Worm (Caenorhabditis elegans) whole organism, L4 larva: Measurements from ENCODE around the gene slr-2.
A peak's percentile ranks its signal among the peaks of the same experiment; 100 is the strongest.

Experiments
- D1046.2 ChIP-seq: fragments of 200-800 bp; sonication (Bioruptor generic); IDR thresholded peaks from 2 replicates; pipeline ENCODE4 v1.3.6; 2022; ENCODE audit warnings: missing genetic modification characterization, missing compliant biosample characterization
- R02D3.7 ChIP-seq: fragments of 150-350 bp; sonication (generic microtip); optimal IDR thresholded peaks from 3 replicates; lab custom pipeline; 2014; ENCODE audit warnings: missing biosample characterization, missing genetic modification characterization
- T26A8.4 ChIP-seq: fragments of 200-800 bp; sonication (Bioruptor generic); IDR thresholded peaks from 2 replicates; pipeline ENCODE4 v1.3.6; 2022; ENCODE audit warnings: missing genetic modification characterization, missing compliant biosample characterization
- Y48G9A.11 ChIP-seq: fragments of 200-800 bp; sonication (Bioruptor generic); IDR thresholded peaks from 2 replicates; pipeline ENCODE4 v1.3.6; 2022; ENCODE audit warnings: missing genetic modification reagents, missing genetic modification characterization, missing compliant biosample characterization
- Y75B8A.6 ChIP-seq: fragments of 200-800 bp; sonication (Bioruptor generic); IDR thresholded peaks from 2 replicates; pipeline ENCODE4 v1.3.6; 2022; ENCODE audit warnings: missing genetic modification reagents, missing genetic modification characterization, missing compliant biosample characterization
- ZK337.2 ChIP-seq: fragments of 200-800 bp; sonication (Bioruptor generic); IDR thresholded peaks from 2 replicates; pipeline ENCODE4 v1.3.6; 2022; ENCODE audit warnings: missing genetic modification reagents, missing genetic modification characterization, missing compliant biosample characterization
- aha-1 ChIP-seq: fragments of 150-350 bp; peaks from one replicate; lab custom pipeline; 2014; ENCODE audit warnings: missing biosample characterization, missing genetic modification characterization
- aly-2 ChIP-seq: sonication (generic microtip); optimal IDR thresholded peaks from 2 replicates; lab custom pipeline; 2018; ENCODE audit warnings: missing biosample characterization, missing genetic modification characterization
- ama-1 ChIP-seq: fragments of 150-350 bp; optimal IDR thresholded peaks from 2 replicates; lab custom pipeline; 2014; ENCODE audit warnings: inconsistent platforms, mixed read lengths
- attf-4 ChIP-seq: sonication (generic microtip); optimal IDR thresholded peaks from 3 replicates; lab custom pipeline; 2017; ENCODE audit warnings: missing biosample characterization, missing genetic modification characterization
- ceh-20 ChIP-seq: fragments of 200-800 bp; sonication (Bioruptor generic); IDR thresholded peaks from 2 replicates; pipeline ENCODE4 v1.3.6; 2022; ENCODE audit warnings: missing genetic modification reagents, missing genetic modification characterization, missing compliant biosample characterization
- ceh-32 ChIP-seq: sonication (generic microtip); optimal IDR thresholded peaks from 2 replicates; lab custom pipeline; 2016; ENCODE audit warnings: mild to moderate bottlenecking, missing genetic modification characterization, missing compliant biosample characterization; ENCODE audit not compliant: poor library complexity
- ceh-44 ChIP-seq: fragments of 200-800 bp; sonication (Bioruptor generic); IDR thresholded peaks from 2 replicates; pipeline ENCODE4 v1.3.6; 2022; ENCODE audit warnings: missing genetic modification reagents, missing genetic modification characterization, missing compliant biosample characterization
- ceh-82 ChIP-seq: sonication (generic microtip); optimal IDR thresholded peaks from 2 replicates; lab custom pipeline; 2017; ENCODE audit warnings: missing biosample characterization, missing genetic modification characterization
- ces-1 ChIP-seq: fragments of 150-350 bp; sonication (generic microtip); optimal IDR thresholded peaks from 4 replicates; lab custom pipeline; 2014; ENCODE audit warnings: missing biosample characterization, missing genetic modification reagents, missing genetic modification characterization
- cey-2 ChIP-seq: sonication (generic microtip); optimal IDR thresholded peaks from 3 replicates; lab custom pipeline; 2017; ENCODE audit warnings: missing genetic modification characterization, mild to moderate bottlenecking, missing compliant biosample characterization, antibody characterized with exemption, borderline replicate concordance; ENCODE audit not compliant: insufficient read depth
- ctbp-1 ChIP-seq: fragments of 200-800 bp; sonication (Bioruptor generic); IDR thresholded peaks from 2 replicates; pipeline ENCODE4 v1.3.6; 2022; ENCODE audit warnings: missing genetic modification reagents, missing genetic modification characterization, missing compliant biosample characterization
- daf-16 ChIP-seq, 3 experiments: sonication (generic microtip); optimal IDR thresholded peaks; 2 replicates each; lab custom pipeline; 2016 to 2017; ENCODE audit warnings: missing genetic modification characterization in 3 of 3, missing genetic modification reagents in 3 of 3, mild to moderate bottlenecking in 2 of 3, missing compliant biosample characterization in 2 of 3, missing biosample characterization in 1 of 3, moderate library complexity in 1 of 3
- daf-19 ChIP-seq: fragments of 200-800 bp; sonication (Bioruptor generic); conservative IDR thresholded peaks from 2 replicates; pipeline ENCODE4 v1.3.6; 2022; ENCODE audit warnings: missing genetic modification characterization, missing compliant biosample characterization
- daf-8 ChIP-seq: fragments of 200-800 bp; sonication (Bioruptor generic); IDR thresholded peaks from 2 replicates; pipeline ENCODE4 v1.3.6; 2022; ENCODE audit warnings: missing genetic modification characterization, missing compliant biosample characterization
- dmd-9 ChIP-seq: fragments of 200-800 bp; sonication (Bioruptor generic); IDR thresholded peaks from 2 replicates; pipeline ENCODE4 v1.3.6; 2022; ENCODE audit warnings: missing genetic modification reagents, missing genetic modification characterization, missing compliant biosample characterization
- hlh-30 ChIP-seq: sonication (generic microtip); optimal IDR thresholded peaks from 2 replicates; lab custom pipeline; 2017; ENCODE audit warnings: antibody characterized with exemption, mild to moderate bottlenecking, missing genetic modification characterization, missing compliant biosample characterization; ENCODE audit not compliant: insufficient read depth
- lin-15B ChIP-seq: fragments of 150-350 bp; sonication (generic microtip); optimal IDR thresholded peaks from 3 replicates; lab custom pipeline; 2014; ENCODE audit warnings: missing biosample characterization, missing genetic modification characterization
- madf-5 ChIP-seq, 2 experiments: fragments of 200-800 bp; sonication (Bioruptor generic); IDR thresholded peaks; 2 replicates each; pipeline ENCODE4 v1.3.6; 2022; ENCODE audit warnings: missing compliant biosample characterization in 2 of 2, missing genetic modification characterization in 2 of 2
- madf-9 ChIP-seq: fragments of 200-800 bp; sonication (Bioruptor generic); conservative IDR thresholded peaks from 2 replicates; pipeline ENCODE4 v1.3.6; 2022; ENCODE audit warnings: missing genetic modification reagents, missing genetic modification characterization, missing compliant biosample characterization
- mes-2 ChIP-seq: sonication (generic microtip); optimal IDR thresholded peaks from 2 replicates; lab custom pipeline; 2016; ENCODE audit warnings: missing genotype, mild to moderate bottlenecking, missing genetic modification characterization, missing compliant biosample characterization; ENCODE audit not compliant: poor library complexity, severe bottlenecking
- mxl-2 ChIP-seq: fragments of 200-800 bp; sonication (Bioruptor generic); conservative IDR thresholded peaks from 2 replicates; pipeline ENCODE4 v1.3.6; 2022; ENCODE audit warnings: missing genetic modification reagents, missing genetic modification characterization, missing compliant biosample characterization
- nhr-41 ChIP-seq: fragments of 200-800 bp; sonication (Bioruptor generic); IDR thresholded peaks from 2 replicates; pipeline ENCODE4 v1.3.6; 2022; ENCODE audit warnings: missing genetic modification reagents, missing genetic modification characterization, missing compliant biosample characterization
- nhr-42 ChIP-seq: fragments of 200-800 bp; sonication (Bioruptor generic); IDR thresholded peaks from 2 replicates; pipeline ENCODE4 v1.3.6; 2022; ENCODE audit warnings: missing genetic modification characterization, missing compliant biosample characterization
- nhr-6 ChIP-seq: fragments of 150-350 bp; optimal IDR thresholded peaks from 2 replicates; lab custom pipeline; 2014; ENCODE audit warnings: missing biosample characterization, missing genetic modification characterization
- php-3 ChIP-seq: fragments of 200-800 bp; sonication (Bioruptor generic); IDR thresholded peaks from 2 replicates; pipeline ENCODE4 v1.3.6; 2022; ENCODE audit warnings: missing genetic modification reagents, missing genetic modification characterization, missing compliant biosample characterization
- rbr-2 ChIP-seq: sonication (generic microtip); optimal IDR thresholded peaks from 2 replicates; lab custom pipeline; 2016; ENCODE audit warnings: missing genotype, missing genetic modification characterization, missing compliant biosample characterization
- saeg-2 ChIP-seq: fragments of 200-800 bp; sonication (Bioruptor generic); IDR thresholded peaks from 2 replicates; pipeline ENCODE4 v1.3.6; 2022; ENCODE audit warnings: missing genetic modification reagents, missing genetic modification characterization, missing compliant biosample characterization
- sdz-12 ChIP-seq: fragments of 200-800 bp; sonication (Bioruptor generic); optimal IDR thresholded peaks from 2 replicates; lab custom pipeline; 2018; ENCODE audit warnings: mild to moderate bottlenecking, missing genetic modification characterization, missing compliant biosample characterization
- skn-1 ChIP-seq: fragments of 150-350 bp; optimal IDR thresholded peaks from 2 replicates; lab custom pipeline; 2014; ENCODE audit warnings: missing biosample characterization, missing genetic modification characterization
- spr-3 ChIP-seq: fragments of 200-800 bp; sonication (Bioruptor generic); optimal IDR thresholded peaks from 2 replicates; lab custom pipeline; 2018; ENCODE audit warnings: mild to moderate bottlenecking, missing genetic modification characterization, missing compliant biosample characterization
- tra-1 ChIP-seq: fragments of 200-800 bp; sonication (Bioruptor generic); IDR thresholded peaks from 2 replicates; pipeline ENCODE4 v1.3.6; 2022; ENCODE audit warnings: missing genetic modification reagents, missing genetic modification characterization, missing compliant biosample characterization
- unc-62 ChIP-seq, 3 experiments: fragments of 150-350 bp in 1 of 3; sonication (generic microtip); optimal IDR thresholded peaks in 2 of 3; peaks in 1 of 3; 1 replicate in 1 of 3; 2 replicates in 2 of 3; lab custom pipeline; 2014 to 2017; ENCODE audit warnings: missing biosample characterization in 3 of 3, missing genetic modification characterization in 3 of 3, missing genetic modification reagents in 3 of 3, missing genotype in 1 of 3

Gene slr-2

ce11 chrV:18134378-18134777 lies 47.5 kb downstream of the slr-2 start, which contains the start of gene Y37H2A.7:
Y37H2A.7 (minus strand) TSS chrV:18134478.
- TF ChIP-seq aha-1 (peak; percentile 50), ceh-20 (GFP tag; lab: Robert Waterston, UW) (no peak)

DNA sequence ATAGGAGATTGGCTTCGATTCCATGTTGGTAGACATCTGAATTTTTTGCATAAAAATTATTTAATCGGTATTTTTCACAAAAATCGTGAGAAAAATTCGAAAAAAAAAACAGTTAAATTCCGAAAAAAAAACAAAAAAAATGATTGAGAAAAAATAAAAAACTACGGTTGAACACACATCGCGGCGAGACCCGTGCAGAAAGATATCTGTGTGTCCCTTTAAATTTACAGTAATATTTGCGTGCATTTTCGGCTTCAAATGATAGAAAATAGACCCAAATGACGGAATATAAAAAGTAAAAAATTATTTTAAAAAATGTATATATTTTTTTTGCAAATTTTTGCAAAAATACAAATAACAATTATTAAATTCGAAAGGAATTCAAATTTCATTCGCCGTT lies 50.8 kb downstream of the slr-2 start:
- no peak for TF ChIP-seq saeg-2 (GFP tag; lab: Robert Waterston, UW)
- no peak for TF ChIP-seq unc-62 (GFP tag; optimal IDR thresholded peaks at IDR 0.05 in 1 of 2; lab: Kevin White, UChicago)
- TF ChIP-seq unc-62 (tag; optimal IDR thresholded peaks at IDR 0.05; lab: Kevin White, UChicago) = no peak
- TF ChIP-seq T26A8.4 = no peak
- no peak for TF ChIP-seq spr-3 (GFP tag; lab: Kevin White, UChicago)
- TF ChIP-seq mes-2 = no peak
- TF ChIP-seq daf-19 (GFP tag; lab: Robert Waterston, UW) = no peak
- no peak for TF ChIP-seq tra-1 (GFP tag; lab: Robert Waterston, UW)
- TF ChIP-seq nhr-6 = no peak
- TF ChIP-seq php-3 (GFP tag; lab: Robert Waterston, UW) = no peak
- TF ChIP-seq, all 104 proteins: peak for 0

- TF ChIP-seq ZK337.2 (no peak), ces-1 (GFP tag; lab: Kevin White, UChicago) (no peak), daf-8 (no peak), madf-5 (GFP tag; IDR thresholded peaks at IDR 0.05; lab: Robert Waterston, UW) (no peak), cey-2 (tag; lab: Kevin White, UChicago) (no peak), sdz-12 (GFP tag; lab: Kevin White, UChicago) (no peak), nhr-42 (no peak), ceh-82 (tag; lab: Kevin White, UChicago) (no peak), hlh-30 (tag; lab: Kevin White, UChicago) (no peak), madf-9 (GFP tag; lab: Robert Waterston, UW) (no peak), skn-1 (tag; lab: Kevin White, UChicago) (no peak), nhr-41 (GFP tag; lab: Robert Waterston, UW) (no peak), ceh-32 (no peak), daf-16 (GFP tag; optimal IDR thresholded peaks at IDR 0.05; lab: Kevin White, UChicago) (no peak), daf-16 (tag; optimal IDR thresholded peaks at IDR 0.05; lab: Kevin White, UChicago) (no peak)
These were observed 51.8 kb downstream of the slr-2 start, which contains the start of gene Y37H2A.10 for ce11 chrV:18138695-18139094. Y37H2A.10 (plus strand) TSS chrV:18138995.

DNA sequence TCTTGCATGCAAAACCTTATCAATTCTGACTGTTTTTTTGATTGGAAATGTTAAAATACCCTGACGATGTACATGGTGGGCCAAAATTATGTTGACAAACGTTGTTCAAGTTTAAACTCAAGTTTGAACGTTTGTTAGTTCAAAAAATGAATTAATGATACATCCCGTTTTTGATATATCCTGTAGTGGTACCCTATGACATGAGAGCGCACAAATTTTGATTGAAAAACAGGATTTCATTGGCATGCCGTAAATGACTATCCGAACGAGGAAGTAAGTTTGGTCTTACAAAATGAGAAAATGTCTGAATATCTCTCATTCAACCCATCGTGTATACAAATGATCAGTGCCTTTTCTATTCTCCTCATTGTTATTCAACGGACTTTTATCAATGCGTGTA lies 54.2 kb downstream of the slr-2 start, which contains the start of gene Y37H2A.11:
Gene Y37H2A.11 (plus strand): TSS at position 301 of the 400 bp plus-strand sequence.
- no peak for TF ChIP-seq lin-15B (tag; lab: Kevin White, UChicago)
- TF ChIP-seq, all 104 proteins: peak for 0

- TF ChIP-seq Y75B8A.6 (GFP tag; lab: Robert Waterston, UW) (no peak), rbr-2 (no peak), php-3 (GFP tag; lab: Robert Waterston, UW) (no peak), attf-4 (tag; lab: Kevin White, UChicago) (no peak), ctbp-1 (no peak), dmd-9 (no peak), nhr-6 (no peak), D1046.2 (no peak), ZK337.2 (no peak), mes-2 (no peak), mxl-2 (GFP tag; lab: Robert Waterston, UW) (no peak), ama-1 (no peak), aly-2 (tag; lab: Kevin White, UChicago) (no peak), unc-62 (GFP tag; optimal IDR thresholded peaks at IDR 0.05 in 1 of 2; lab: Kevin White, UChicago) (no peak), unc-62 (tag; optimal IDR thresholded peaks at IDR 0.05; lab: Kevin White, UChicago) (no peak), daf-8 (no peak), R02D3.7 (tag; lab: Kevin White, UChicago) (no peak), Y48G9A.11 (GFP tag; lab: Robert Waterston, UW) (no peak), saeg-2 (GFP tag; lab: Robert Waterston, UW) (no peak), ceh-44 (GFP tag; lab: Robert Waterston, UW) (no peak)
- TF ChIP-seq, all 104 proteins: peak for 0
These were observed 55.6 kb downstream of the slr-2 start, which contains the start of gene Y37H2A.13 for ce11 chrV:18142549-18142948. Y37H2A.13 (plus strand) TSS chrV:18142849.
